Worm (Caenorhabditis elegans) whole organism, L1 larva: Measurements from ENCODE around the gene fbxc-29.
A peak's percentile ranks its signal among the peaks of the same experiment; 100 is the strongest.

Experiments used
- C16A3.4 ChIP-seq: fragments of 150-350 bp; optimal IDR thresholded peaks from 2 replicates; lab custom pipeline; 2014; ENCODE audit warnings: missing biosample characterization, missing genetic modification characterization
- ama-1 ChIP-seq: fragments of 150-350 bp; optimal IDR thresholded peaks from 2 replicates; lab custom pipeline; 2014
- ceh-63 ChIP-seq: fragments of 200-800 bp; sonication (Bioruptor generic); optimal IDR thresholded peaks from 2 replicates; lab custom pipeline; 2018; ENCODE audit warnings: mild to moderate bottlenecking, missing genetic modification characterization, missing compliant biosample characterization
- ceh-8 ChIP-seq: fragments of 200-800 bp; sonication (Bioruptor generic); optimal IDR thresholded peaks from 2 replicates; lab custom pipeline; 2018; ENCODE audit warnings: mild to moderate bottlenecking, missing genetic modification characterization, moderate library complexity, missing compliant biosample characterization
- efl-1 ChIP-seq, 4 experiments: fragments of 150-350 bp; optimal IDR thresholded peaks in 3 of 4; peaks in 1 of 4; 1 replicate in 1 of 4; 2 replicates in 3 of 4; lab custom pipeline; 2014; ENCODE audit warnings: missing biosample characterization in 2 of 4, missing genetic modification characterization in 2 of 4, missing genetic modification reagents in 2 of 4
- efl-3 ChIP-seq: fragments of 200-800 bp; sonication (Bioruptor generic); optimal IDR thresholded peaks from 2 replicates; lab custom pipeline; 2018; ENCODE audit warnings: mild to moderate bottlenecking, missing genetic modification characterization, missing compliant biosample characterization
- elt-2 ChIP-seq: sonication (generic microtip); optimal IDR thresholded peaks from 2 replicates; lab custom pipeline; 2016; ENCODE audit warnings: missing genetic modification characterization, mild to moderate bottlenecking, inconsistent platforms, missing compliant biosample characterization, missing genetic modification reagents
- fkh-10 ChIP-seq: sonication (generic microtip); optimal IDR thresholded peaks from 2 replicates; lab custom pipeline; 2017; ENCODE audit warnings: missing biosample characterization, missing genetic modification reagents, missing genetic modification characterization
- fkh-8 ChIP-seq: sonication (generic microtip); optimal IDR thresholded peaks from 2 replicates; lab custom pipeline; 2016; ENCODE audit warnings: mild to moderate bottlenecking, missing genetic modification characterization, missing compliant biosample characterization
- hlh-17 ChIP-seq: fragments of 200-800 bp; sonication (Bioruptor generic); optimal IDR thresholded peaks from 2 replicates; lab custom pipeline; 2018; ENCODE audit warnings: missing genetic modification characterization, mild to moderate bottlenecking, missing compliant biosample characterization, moderate library complexity, borderline replicate concordance
- isw-1 ChIP-seq: fragments of 200-800 bp; sonication (Bioruptor generic); IDR thresholded peaks from 2 replicates; pipeline ENCODE4 v1.3.6; 2022; ENCODE audit warnings: missing genetic modification characterization, missing compliant biosample characterization
- jun-1 ChIP-seq: fragments of 150-350 bp; optimal IDR thresholded peaks from 2 replicates; lab custom pipeline; 2014; ENCODE audit warnings: missing biosample characterization, missing genetic modification reagents, missing genetic modification characterization
- lin-14 ChIP-seq: fragments of 200-800 bp; sonication (Bioruptor generic); optimal IDR thresholded peaks from 2 replicates; lab custom pipeline; 2018; ENCODE audit warnings: mild to moderate bottlenecking, missing genetic modification characterization, moderate library complexity, missing compliant biosample characterization
- lin-35 ChIP-seq, 2 experiments: fragments of 150-350 bp; optimal IDR thresholded peaks; 2 replicates each; lab custom pipeline; 2014; ENCODE audit warnings: missing biosample characterization in 2 of 2, missing genetic modification characterization in 2 of 2, missing genetic modification reagents in 2 of 2
- lsy-2 ChIP-seq, 2 experiments: fragments of 150-350 bp; optimal IDR thresholded peaks; 2 replicates each; lab custom pipeline; 2014; ENCODE audit warnings: missing biosample characterization in 2 of 2, missing genetic modification characterization in 2 of 2
- mdl-1 ChIP-seq, 2 experiments: fragments of 150-350 bp; optimal IDR thresholded peaks; 2 replicates each; lab custom pipeline; 2014 to 2017; ENCODE audit warnings: missing biosample characterization in 2 of 2, missing genetic modification characterization in 2 of 2, inconsistent platforms in 1 of 2
- mef-2 ChIP-seq: fragments of 150-350 bp; optimal IDR thresholded peaks from 2 replicates; lab custom pipeline; 2014; ENCODE audit warnings: missing biosample characterization, missing genetic modification characterization
- nhr-11 ChIP-seq: fragments of 150-350 bp; optimal IDR thresholded peaks from 2 replicates; lab custom pipeline; 2014; ENCODE audit warnings: missing biosample characterization, missing genetic modification characterization
- nhr-20 ChIP-seq: sonication (generic microtip); optimal IDR thresholded peaks from 2 replicates; lab custom pipeline; 2016; ENCODE audit warnings: mild to moderate bottlenecking, missing genetic modification characterization, missing compliant biosample characterization
- nhr-28 ChIP-seq: fragments of 150-350 bp; optimal IDR thresholded peaks from 2 replicates; lab custom pipeline; 2014; ENCODE audit warnings: missing biosample characterization, missing genetic modification characterization
- nhr-76 ChIP-seq: sonication (generic microtip); optimal IDR thresholded peaks from 2 replicates; lab custom pipeline; 2017; ENCODE audit warnings: missing biosample characterization, missing genetic modification characterization
- nhr-85 ChIP-seq: sonication (generic microtip); peaks from one replicate; lab custom pipeline; 2016; ENCODE audit warnings: missing genetic modification characterization, inconsistent platforms, missing compliant biosample characterization
- nhr-90 ChIP-seq: sonication (generic microtip); optimal IDR thresholded peaks from 2 replicates; lab custom pipeline; 2016; ENCODE audit warnings: mild to moderate bottlenecking, missing genetic modification characterization, missing compliant biosample characterization; ENCODE audit not compliant: poor library complexity
- pag-3 ChIP-seq: sonication (generic microtip); optimal IDR thresholded peaks from 2 replicates; lab custom pipeline; 2017; ENCODE audit warnings: missing genetic modification characterization, mild to moderate bottlenecking, missing compliant biosample characterization, antibody characterized with exemption, borderline replicate concordance; ENCODE audit not compliant: insufficient read depth
- pax-3 ChIP-seq: fragments of 200-800 bp; sonication (Bioruptor generic); optimal IDR thresholded peaks from 2 replicates; lab custom pipeline; 2018; ENCODE audit warnings: mild to moderate bottlenecking, missing genetic modification characterization, moderate library complexity, missing compliant biosample characterization
- pqm-1 ChIP-seq: sonication (generic microtip); optimal IDR thresholded peaks from 3 replicates; lab custom pipeline; 2017; ENCODE audit warnings: missing biosample characterization, missing genetic modification characterization
- rnt-1 ChIP-seq: sonication (generic microtip); optimal IDR thresholded peaks from 2 replicates; lab custom pipeline; 2016; ENCODE audit warnings: mild to moderate bottlenecking, missing genetic modification characterization, moderate library complexity, missing compliant biosample characterization
- swsn-7 ChIP-seq: sonication (generic microtip); optimal IDR thresholded peaks from 2 replicates; lab custom pipeline; 2016; ENCODE audit warnings: missing genetic modification characterization, missing compliant biosample characterization
- tbx-2 ChIP-seq: sonication (generic microtip); optimal IDR thresholded peaks from 2 replicates; lab custom pipeline; 2016; ENCODE audit warnings: missing genetic modification characterization, missing compliant biosample characterization
- tlp-1 ChIP-seq: fragments of 150-350 bp; optimal IDR thresholded peaks from 2 replicates; lab custom pipeline; 2014; ENCODE audit warnings: missing biosample characterization, missing genetic modification characterization
- unc-130 ChIP-seq: fragments of 150-350 bp; optimal IDR thresholded peaks from 2 replicates; lab custom pipeline; 2017; ENCODE audit warnings: missing biosample characterization, missing genetic modification characterization, inconsistent platforms
- unc-98 ChIP-seq: fragments of 200-800 bp; sonication (Bioruptor generic); IDR thresholded peaks from 2 replicates; pipeline ENCODE4 v1.3.6; 2022; ENCODE audit warnings: missing genetic modification characterization, missing compliant biosample characterization
- vab-15 ChIP-seq: sonication (generic microtip); optimal IDR thresholded peaks from 2 replicates; lab custom pipeline; 2017; ENCODE audit warnings: missing genotype, mild to moderate bottlenecking, missing genetic modification characterization, missing compliant biosample characterization
- ztf-11 ChIP-seq, 2 experiments: sonication (generic microtip); optimal IDR thresholded peaks; 2 replicates each; lab custom pipeline; 2016 to 2017; ENCODE audit warnings: missing genetic modification characterization in 2 of 2, missing biosample characterization in 1 of 2, missing compliant biosample characterization in 1 of 2

The fbxc-29 gene

DNA sequence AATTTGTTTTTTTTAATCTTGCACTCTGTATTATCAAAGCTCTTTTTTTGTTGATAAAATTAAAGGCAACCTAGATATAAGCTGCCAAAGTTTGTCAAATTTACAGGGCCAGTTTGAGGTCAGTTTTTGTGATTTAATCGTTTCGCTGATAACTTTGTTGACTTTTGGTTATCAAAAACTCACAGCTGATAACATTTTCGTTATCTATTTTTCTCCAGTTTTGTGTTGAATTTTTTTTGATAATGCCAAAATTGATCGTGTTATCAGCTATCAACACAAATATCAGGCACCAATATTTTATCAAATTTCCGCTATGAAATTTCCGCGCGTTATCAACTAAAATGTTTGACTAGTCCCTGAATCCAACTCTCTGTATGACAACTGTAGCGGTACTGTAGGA, 674 bp upstream of the fbxc-29 start:
- TF ChIP-seq lin-14 (GFP tag; lab: Kevin White, UChicago) (peak; percentile 27), pqm-1 (tag; lab: Kevin White, UChicago) (peak; percentile 100), jun-1 (tag; lab: Kevin White, UChicago) (peak; percentile 93), elt-2 (tag; lab: Kevin White, UChicago) (peak; percentile 100), lsy-2 (tag; optimal IDR thresholded peaks at IDR 0.05; lab: Kevin White, UChicago) (no peak), rnt-1 (no peak), efl-3 (GFP tag; lab: Kevin White, UChicago) (no peak), pax-3 (peak; percentile 73), fkh-10 (GFP tag; lab: Kevin White, UChicago) (no peak), nhr-76 (tag; lab: Kevin White, UChicago) (no peak), mef-2 (tag; lab: Kevin White, UChicago) (no peak), vab-15 (no peak), efl-1 (optimal IDR thresholded peaks at IDR 0.05; lab: Kevin White, UChicago) (no peak), efl-1 (GFP tag; optimal IDR thresholded peaks at IDR 0.05 in 1 of 2; lab: Kevin White, UChicago) (peak in 1 of 2 experiments; percentile 83), nhr-28 (no peak), nhr-85 (tag; lab: Kevin White, UChicago) (no peak), lin-35 (GFP tag; optimal IDR thresholded peaks at IDR 0.05; lab: Kevin White, UChicago) (peak in 1 of 2 experiments; percentile 48), hlh-17 (GFP tag; lab: Kevin White, UChicago) (no peak), nhr-11 (no peak), unc-130 (tag; lab: Kevin White, UChicago) (no peak), nhr-90 (peak; percentile 31), tlp-1 (tag; lab: Kevin White, UChicago) (peak; percentile 91), nhr-20 (tag; lab: Kevin White, UChicago) (peak; percentile 42)

DNA sequence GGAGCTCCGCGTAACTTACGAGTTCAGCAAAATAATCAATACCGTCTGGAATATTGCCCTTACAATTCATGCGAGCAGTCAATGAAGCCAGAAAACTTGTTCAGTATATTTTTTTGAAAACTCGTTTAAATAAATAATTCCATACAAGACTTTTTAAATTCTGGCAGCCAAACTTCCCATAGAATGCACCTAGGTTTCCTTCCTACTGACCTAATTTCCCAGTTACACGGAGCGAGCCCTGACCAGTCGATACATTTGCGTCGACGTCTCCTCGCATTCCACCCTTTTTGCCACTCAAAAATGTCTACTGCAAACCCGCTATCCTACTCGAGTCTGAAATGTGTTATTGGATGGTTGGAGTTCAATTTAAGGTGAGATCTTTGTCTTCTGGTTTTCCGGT, 1.4 kb downstream of the fbxc-29 start, which contains the start of gene fbxc-30:
Gene fbxc-30 (plus strand): TSS at position 301 of the 400 bp plus-strand sequence.
- TF ChIP-seq mef-2 (tag; lab: Kevin White, UChicago): no peak

DNA sequence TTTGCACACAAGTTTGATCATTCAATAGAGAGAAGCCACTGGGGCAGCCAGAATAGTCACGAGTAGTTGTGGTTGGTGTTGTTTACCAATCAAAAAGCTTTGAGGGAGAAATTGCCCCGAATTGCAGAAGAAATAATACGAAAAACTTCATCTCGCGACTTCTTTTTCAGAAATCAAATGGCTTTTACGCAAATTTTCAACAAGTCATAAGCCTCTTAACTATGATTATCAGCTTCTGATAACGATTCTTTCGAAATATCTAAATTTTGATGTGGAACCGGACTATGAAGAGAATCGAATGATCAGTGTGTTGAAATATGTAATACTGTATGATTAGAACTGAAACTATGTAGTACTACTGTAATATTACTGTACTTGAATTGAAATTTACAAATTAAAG, 4.4 kb downstream of the fbxc-29 start:
- TF ChIP-seq elt-2 (tag; lab: Kevin White, UChicago) (peak; percentile 64), efl-1 (optimal IDR thresholded peaks at IDR 0.05; lab: Kevin White, UChicago) (no peak), efl-1 (GFP tag; optimal IDR thresholded peaks at IDR 0.05 in 1 of 2; lab: Kevin White, UChicago) (peak in 1 of 2 experiments; percentile 52), isw-1 (no peak), tbx-2 (tag; lab: Kevin White, UChicago) (no peak), swsn-7 (tag; lab: Kevin White, UChicago) (no peak)

- TF ChIP-seq nhr-76 (tag; lab: Kevin White, UChicago) (no peak), tbx-2 (tag; lab: Kevin White, UChicago) (no peak), lin-14 (GFP tag; lab: Kevin White, UChicago) (no peak), efl-3 (GFP tag; lab: Kevin White, UChicago) (no peak), mef-2 (tag; lab: Kevin White, UChicago) (no peak), C16A3.4 (tag; lab: Kevin White, UChicago) (no peak), ama-1 (lab: Kevin White, UChicago) (no peak), ztf-11 (tag; optimal IDR thresholded peaks at IDR 0.05; lab: Kevin White, UChicago) (no peak), elt-2 (tag; lab: Kevin White, UChicago) (peak; percentile 94), pag-3 (no peak), jun-1 (tag; lab: Kevin White, UChicago) (peak; percentile 13), ceh-8 (GFP tag; lab: Kevin White, UChicago) (no peak), ceh-63 (GFP tag; lab: Kevin White, UChicago) (no peak), fkh-8 (tag; lab: Kevin White, UChicago) (no peak), tlp-1 (tag; lab: Kevin White, UChicago) (no peak), mdl-1 (tag; optimal IDR thresholded peaks at IDR 0.05; lab: Kevin White, UChicago) (no peak), unc-98 (no peak)
These were observed 6.9 kb downstream of the fbxc-29 start for ce11 chrII:922778-923177.
